Fruit fly (Drosophila melanogaster) Kc167 (cell line): ENCODE results near the gene CG1983.

Experiments used
- Myc ChIP-seq: fragments of >200 bp; optimal IDR thresholded peaks from 2 replicates; lab custom pipeline; 2017; ENCODE audit warnings: missing external identifiers
- Sin3A ChIP-seq: fragments of >200 bp; optimal IDR thresholded peaks from 2 replicates; lab custom pipeline; 2018; ENCODE audit warnings: missing external identifiers
- h ChIP-seq: fragments of >200 bp; optimal IDR thresholded peaks from 3 replicates; lab custom pipeline; 2018; ENCODE audit warnings: missing external identifiers
- insv ChIP-seq: fragments of >200 bp; optimal IDR thresholded peaks from 3 replicates; lab custom pipeline; 2018; ENCODE audit warnings: missing external identifiers
- psq ChIP-seq: fragments of >200 bp; optimal IDR thresholded peaks from 2 replicates; lab custom pipeline; 2017; ENCODE audit warnings: missing external identifiers
- ttk ChIP-seq: sonication (Bioruptor generic); optimal IDR thresholded peaks from 2 replicates; lab custom pipeline; 2017; ENCODE audit warnings: missing external identifiers

DNA sequence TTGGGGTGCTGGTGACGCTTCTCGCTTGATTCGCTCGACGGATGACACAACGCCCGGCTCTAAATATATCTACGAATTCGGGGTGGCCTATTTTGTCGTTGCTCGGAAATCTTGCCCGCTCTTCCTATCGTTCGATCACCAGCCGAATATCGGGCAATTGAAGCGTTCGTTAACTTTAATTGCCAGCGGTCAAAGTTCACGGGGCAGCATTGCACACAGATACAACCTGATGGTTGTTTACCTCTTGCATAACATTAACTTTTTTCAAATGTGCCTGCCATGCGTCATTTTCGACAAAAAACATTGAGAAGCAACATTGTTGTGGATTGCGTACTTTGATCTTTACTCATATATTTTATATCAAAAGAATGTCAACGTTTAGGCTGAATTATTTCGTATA, 20.3 kb upstream of the CG1983 start:
- TF ChIP-seq h (lab: Kevin White, UChicago) (no peak), ttk (lab: Kevin White, UChicago) (no peak), Myc (lab: Kevin White, UChicago) (no peak), insv (lab: Kevin White, UChicago) (no peak), Sin3A (lab: Kevin White, UChicago) (no peak), psq (lab: Kevin White, UChicago) (no peak)
